Worm (Caenorhabditis elegans) whole organism, L4/young adult: ENCODE measurements around the gene R04E5.8.

Experiments
- W03F9.2 ChIP-seq: fragments of 150-350 bp; optimal IDR thresholded peaks from 2 replicates; lab custom pipeline; 2014; ENCODE audit warnings: missing biosample characterization, missing genetic modification characterization
- dao-5 ChIP-seq: sonication (generic microtip); optimal IDR thresholded peaks from 2 replicates; lab custom pipeline; 2016; ENCODE audit warnings: missing genotype, missing genetic modification characterization, moderate library complexity, missing compliant biosample characterization
- him-1 ChIP-seq: sonication (generic microtip); optimal IDR thresholded peaks from 2 replicates; lab custom pipeline; 2016; ENCODE audit warnings: missing genotype, missing genetic modification reagents, missing genetic modification characterization, missing compliant biosample characterization

ce11 chrX:8762927-8763326 is 43.0 kb downstream of the R04E5.8 start:
- no peak for TF ChIP-seq dao-5 (tag; lab: Kevin White, UChicago)
- no peak for TF ChIP-seq W03F9.2
- TF ChIP-seq him-1: no peak
